Worm (Caenorhabditis elegans): ENCODE results near the gene clp-6.

clp-6 gene

DNA sequence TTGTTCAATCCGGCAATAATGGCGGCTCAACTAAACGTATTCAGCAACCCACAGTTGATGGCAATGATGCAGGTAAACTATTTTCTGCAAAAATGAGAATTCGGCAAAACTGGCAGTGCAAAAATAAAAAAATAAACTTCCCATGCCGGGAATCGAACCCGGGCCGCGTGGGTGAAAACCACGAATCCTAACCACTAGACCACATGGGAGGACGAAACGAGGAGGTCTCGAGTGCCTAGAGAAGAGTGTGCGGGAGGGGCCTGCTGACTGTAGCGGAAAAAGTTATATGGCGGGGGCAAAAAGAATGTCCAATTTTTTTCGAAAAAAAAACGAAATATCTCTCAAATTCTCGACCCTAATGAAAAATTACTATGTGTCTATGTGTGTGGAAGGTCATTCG, 46.8 kb downstream of the clp-6 start (continued):
- peak; percentile 83 for TF ChIP-seq vab-7 (GFP tag; IDR thresholded peaks at IDR 0.05)
- TF ChIP-seq hlh-11 (tag; optimal IDR thresholded peaks at IDR 0.05), result peak; percentile 45
- no peak for TF ChIP-seq nhr-76 (tag; optimal IDR thresholded peaks at IDR 0.05)

DNA sequence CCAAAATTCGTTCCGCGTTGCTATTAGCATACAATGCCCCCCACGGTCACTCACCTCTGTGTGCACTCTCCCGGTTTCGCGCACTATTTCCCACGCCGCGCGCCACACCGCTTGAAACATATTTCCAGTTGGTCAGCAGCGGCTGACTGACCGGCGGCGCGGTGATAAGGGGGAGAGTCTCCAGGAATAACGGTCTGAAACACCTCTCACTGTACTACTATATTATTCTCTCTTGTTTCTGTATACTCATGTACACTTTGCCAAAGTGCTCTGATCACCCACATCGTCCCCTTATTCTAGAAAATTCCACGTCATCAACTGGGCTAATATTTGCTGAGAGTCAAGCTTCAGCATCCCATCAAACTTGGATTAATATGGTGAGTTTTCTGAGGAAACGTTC, 48.9 kb downstream of the clp-6 start, which contains the start of gene nhr-41:
Gene nhr-41 (plus strand): TSS at position 301 of the 400 bp plus-strand sequence.
- TF ChIP-seq set-16 (GFP tag; IDR thresholded peaks at IDR 0.05) (peak; percentile 38; the same call in 1 of the 2 replicates), daf-16 (GFP tag; optimal IDR thresholded peaks at IDR 0.05) (no peak), daf-16 (tag; optimal IDR thresholded peaks at IDR 0.05) (peak; percentile 4), hlh-11 (tag; optimal IDR thresholded peaks at IDR 0.05) (peak; percentile 33), F44E2.7 (GFP tag; IDR thresholded peaks at IDR 0.05) (no peak), Y75B8A.6 (GFP tag; IDR thresholded peaks at IDR 0.05) (no peak), zag-1 (tag; optimal IDR thresholded peaks at IDR 0.05) (no peak), nhr-111 (GFP tag; optimal IDR thresholded peaks at IDR 0.05) (no peak), madf-9 (GFP tag; conservative IDR thresholded peaks at IDR 0.05) (no peak), hlh-30 (tag; optimal IDR thresholded peaks at IDR 0.05; ENCODE audit: insufficient read depth) (no peak), D1046.2 (GFP tag; IDR thresholded peaks at IDR 0.05) (no peak)

DNA sequence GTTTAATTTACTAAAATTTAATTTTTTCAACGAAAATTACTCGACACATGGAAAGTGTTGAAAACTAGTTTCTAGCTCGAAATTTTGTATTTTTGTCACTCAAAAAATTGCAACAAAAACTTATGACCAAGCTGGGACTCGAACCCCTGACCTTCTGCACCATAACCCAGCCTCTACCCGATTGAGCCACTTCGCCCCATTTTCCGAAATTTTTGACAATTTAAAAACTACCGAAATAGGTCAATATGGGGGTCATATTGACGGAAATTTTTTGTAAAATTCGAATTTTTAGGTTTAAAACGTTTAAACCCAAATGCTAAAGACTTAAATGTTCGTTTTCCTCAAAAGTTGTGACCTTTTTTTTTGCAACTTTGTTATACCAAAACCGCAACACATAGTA, 49.3 kb downstream of the clp-6 start:
- TF ChIP-seq ZK546.5 (tag; optimal IDR thresholded peaks at IDR 0.05) (no peak), ces-1 (GFP tag; optimal IDR thresholded peaks at IDR 0.05) (no peak), ceh-82 (tag; optimal IDR thresholded peaks at IDR 0.05) (no peak), egl-27 (tag; optimal IDR thresholded peaks at IDR 0.05) (no peak), ceh-20 (GFP tag; IDR thresholded peaks at IDR 0.05) (no peak), F44E2.7 (GFP tag; IDR thresholded peaks at IDR 0.05) (no peak), sdz-12 (GFP tag; optimal IDR thresholded peaks at IDR 0.05) (no peak), F26F4.8 (GFP tag; conservative IDR thresholded peaks at IDR 0.05) (no peak), hlh-11 (tag; optimal IDR thresholded peaks at IDR 0.05) (no peak), pqm-1 (tag; optimal IDR thresholded peaks at IDR 0.05) (no peak), hmg-1.1 (GFP tag; IDR thresholded peaks at IDR 0.05) (no peak), lir-3 (tag; optimal IDR thresholded peaks at IDR 0.05) (no peak)

DNA sequence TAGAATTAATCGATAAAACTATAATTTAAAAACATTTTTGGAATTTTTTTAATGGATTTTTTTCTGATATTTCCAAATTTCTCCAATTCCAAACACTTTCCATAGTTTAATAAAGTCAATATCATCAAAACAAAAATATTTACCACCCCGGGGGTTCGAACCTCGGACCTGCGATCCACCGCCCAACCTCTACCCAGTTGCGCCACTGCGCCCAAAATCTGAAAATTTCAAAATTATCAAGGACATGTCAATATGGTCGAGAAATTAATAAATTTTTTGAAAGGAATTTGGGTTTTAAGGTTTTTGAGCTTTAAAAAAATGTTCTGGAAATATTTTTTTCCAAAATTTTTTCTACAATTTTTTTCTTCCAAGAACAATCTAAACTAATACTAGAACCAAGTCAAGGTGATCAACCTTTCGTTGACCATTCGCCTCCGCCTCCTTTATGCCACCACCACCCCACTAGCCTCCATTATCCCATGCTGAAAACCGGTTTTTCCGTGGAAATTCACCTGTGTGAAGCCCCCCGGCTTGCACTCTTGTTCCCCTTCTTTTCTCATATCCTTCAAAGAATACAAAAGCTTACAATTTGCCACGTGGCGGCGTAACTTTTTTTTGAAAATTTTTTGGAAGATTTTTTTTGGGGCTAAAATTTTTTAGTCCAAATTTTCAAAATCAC, 53.1 kb downstream of the clp-6 start:
- TF ChIP-seq F10B5.3 (tag; optimal IDR thresholded peaks at IDR 0.05) (no peak), lin-38 (GFP tag; IDR thresholded peaks at IDR 0.05) (0 out of 2 replicates have a peak, but pooled peaks have one; percentile 21), daf-12 (tag; optimal IDR thresholded peaks at IDR 0.05) (no peak), zfp-2 (tag; optimal IDR thresholded peaks at IDR 0.05) (no peak), lin-29 (GFP tag; IDR thresholded peaks at IDR 0.05) (no peak), Y105C5A.15 (GFP tag; IDR thresholded peaks at IDR 0.05) (no peak), hmg-1.1 (GFP tag; IDR thresholded peaks at IDR 0.05) (0 out of 2 replicates have a peak, but pooled peaks have one; percentile 10), daf-19 (GFP tag; conservative IDR thresholded peaks at IDR 0.05) (no peak), ZK337.2 (GFP tag; IDR thresholded peaks at IDR 0.05) (no peak)

Data from whole organism, L4 larva.